Fruit fly (Drosophila melanogaster): Measurements from ENCODE around the gene Rack1.

Gene Rack1

dm6 chr2L:7810519-7810918, 16.6 kb downstream of the Rack1 start, which contains the start of gene Cdc14:
Gene Cdc14 (minus strand): TSS chr2L:7810703.
- TF ChIP-seq topi (GFP tag; optimal IDR thresholded peaks at IDR 0.05) (no peak), CG10631 (GFP tag; optimal IDR thresholded peaks at IDR 0.05) (no peak), net (GFP tag; optimal IDR thresholded peaks at IDR 0.05) (no peak), Met (GFP tag; optimal IDR thresholded peaks at IDR 0.05) (no peak), CG8319 (GFP tag; optimal IDR thresholded peaks at IDR 0.05) (no peak), Ets21C (GFP tag; optimal IDR thresholded peaks at IDR 0.05) (no peak), CG9139 (GFP tag; optimal IDR thresholded peaks at IDR 0.05) (peak; percentile 10), CG32006 (GFP tag; optimal IDR thresholded peaks at IDR 0.05) (no peak), CG3919 (GFP tag; optimal IDR thresholded peaks at IDR 0.05) (peak; percentile 29), CG15336 (GFP tag; IDR thresholded peaks at IDR 0.05) (no peak), eg (GFP tag; IDR thresholded peaks at IDR 0.05) (no peak), CG8632 (GFP tag; optimal IDR thresholded peaks at IDR 0.05) (no peak), Sox15 (GFP tag; optimal IDR thresholded peaks at IDR 0.05) (no peak), spab (GFP tag; optimal IDR thresholded peaks at IDR 0.05) (no peak), Blimp-1 (GFP tag; optimal IDR thresholded peaks at IDR 0.05) (no peak), cyc (GFP tag; optimal IDR thresholded peaks at IDR 0.05) (no peak), OdsH (GFP tag; optimal IDR thresholded peaks at IDR 0.05) (no peak), svp (GFP tag) (no peak), CG3032 (tag; optimal IDR thresholded peaks at IDR 0.05) (no peak), dsx (GFP tag; optimal IDR thresholded peaks at IDR 0.05; ENCODE audit: poor library complexity, severe bottlenecking) (peak; percentile 1), CG6163 (GFP tag; IDR thresholded peaks at IDR 0.05) (peak; percentile 43; the same call in 2 of the 3 replicates), Hr4 (GFP tag; optimal IDR thresholded peaks at IDR 0.05) (no peak), ss (GFP tag; optimal IDR thresholded peaks at IDR 0.05) (no peak), Sox102F (GFP tag; optimal IDR thresholded peaks at IDR 0.05) (peak; percentile 51), CG6854 (GFP tag; optimal IDR thresholded peaks at IDR 0.05) (peak; percentile 9), Eip78C (GFP tag) (no peak), achi (GFP tag; optimal IDR thresholded peaks at IDR 0.05) (no peak), acj6 (GFP tag; optimal IDR thresholded peaks at IDR 0.05) (no peak), CG1621 (tag; optimal IDR thresholded peaks at IDR 0.05) (peak; percentile 95), CG10669 (GFP tag; optimal IDR thresholded peaks at IDR 0.05) (no peak), CG31627 (GFP tag; optimal IDR thresholded peaks at IDR 0.05) (no peak), CG6276 (GFP tag; optimal IDR thresholded peaks at IDR 0.05) (no peak), pdm3 (GFP tag; optimal IDR thresholded peaks at IDR 0.05) (no peak), Eip93F (GFP tag; optimal IDR thresholded peaks at IDR 0.05) (no peak), CG11762 (GFP tag; optimal IDR thresholded peaks at IDR 0.05; ENCODE audit: insufficient read depth) (no peak), Hr39 (GFP tag; optimal IDR thresholded peaks at IDR 0.05) (no peak), vri (GFP tag; optimal IDR thresholded peaks at IDR 0.05) (no peak), Smox (GFP tag; optimal IDR thresholded peaks at IDR 0.05) (no peak), Sox14 (GFP tag; optimal IDR thresholded peaks at IDR 0.05) (no peak), Gug (GFP tag; IDR thresholded peaks at IDR 0.05) (no peak), fd59A (GFP tag; optimal IDR thresholded peaks at IDR 0.05) (no peak), CG6808 (GFP tag; optimal IDR thresholded peaks at IDR 0.05) (no peak)

dm6 chr2L:7809699-7810088, 17.4 kb downstream of the Rack1 start:
- TF ChIP-seq CG15336 (GFP tag; IDR thresholded peaks at IDR 0.05) (peak; percentile 34; the same call in 1 of the 2 replicates), fd85E (GFP tag; optimal IDR thresholded peaks at IDR 0.05) (no peak), ss (GFP tag; optimal IDR thresholded peaks at IDR 0.05) (peak in 1 of 2 experiments; percentile 48), esn (GFP tag; optimal IDR thresholded peaks at IDR 0.05) (peak; percentile 3), CG3032 (tag; optimal IDR thresholded peaks at IDR 0.05) (peak; percentile 11), fkh (GFP tag; optimal IDR thresholded peaks at IDR 0.05) (peak; percentile 93), pdm3 (GFP tag; optimal IDR thresholded peaks at IDR 0.05) (no peak), CG8119 (GFP tag; IDR thresholded peaks at IDR 0.05) (peak; percentile 38; the same call in 2 of the 3 replicates), Eip78C (GFP tag) (peak; percentile 73), dac (GFP tag; optimal IDR thresholded peaks at IDR 0.05) (no peak), eg (GFP tag; IDR thresholded peaks at IDR 0.05) (peak; percentile 44; the same call in 2 of the 3 replicates), Hr39 (GFP tag; optimal IDR thresholded peaks at IDR 0.05) (no peak), CG9139 (GFP tag; optimal IDR thresholded peaks at IDR 0.05) (no peak), CG11294 (GFP tag; IDR thresholded peaks at IDR 0.05) (no peak), Hr4 (GFP tag; optimal IDR thresholded peaks at IDR 0.05) (no peak), CG1621 (tag; optimal IDR thresholded peaks at IDR 0.05) (peak; percentile 39), vri (GFP tag; optimal IDR thresholded peaks at IDR 0.05) (peak; percentile 76), Sox14 (GFP tag; optimal IDR thresholded peaks at IDR 0.05) (peak; percentile 35), CG6163 (GFP tag; IDR thresholded peaks at IDR 0.05) (no peak; the same call in 2 of the 3 replicates), lz (GFP tag; optimal IDR thresholded peaks at IDR 0.05) (peak; percentile 2), Blimp-1 (GFP tag; optimal IDR thresholded peaks at IDR 0.05) (no peak), CG6854 (GFP tag; optimal IDR thresholded peaks at IDR 0.05) (peak; percentile 71), Lpt (GFP tag; optimal IDR thresholded peaks at IDR 0.05) (peak; percentile 38), CG6792 (GFP tag; optimal IDR thresholded peaks at IDR 0.05) (no peak)

Data from whole organism, prepupa.